Fruit fly (Drosophila melanogaster) whole organism, embryonic: ENCODE results near the gene hry.

Source experiments
- Ada2b ChIP-seq: fragments of 200-800 bp; sonication (Bioruptor generic); IDR thresholded peaks from 2 replicates; pipeline ENCODE4 v1.3.6; 2022; ENCODE audit warnings: missing biosample characterization, missing genetic modification characterization
- Aef1 ChIP-seq: fragments of 200-800 bp; sonication (Bioruptor generic); IDR thresholded peaks from 3 replicates; pipeline ENCODE4 v1.3.6; 2022; ENCODE audit warnings: missing biosample characterization, missing genetic modification characterization
- Atf6 ChIP-seq: fragments of 200-800 bp; sonication (Bioruptor generic); IDR thresholded peaks from 2 replicates; pipeline ENCODE4 v1.3.6; 2022; ENCODE audit warnings: missing biosample characterization, missing genetic modification characterization
- B-H1 ChIP-seq: fragments of 200-800 bp; sonication (Bioruptor generic); IDR thresholded peaks from 3 replicates; pipeline ENCODE4 v1.3.6; 2022; ENCODE audit warnings: missing biosample characterization, missing genetic modification characterization
- C15 ChIP-seq: fragments of 200-800 bp; sonication (Bioruptor generic); IDR thresholded peaks from 3 replicates; pipeline ENCODE4 v1.3.6; 2022; ENCODE audit warnings: missing biosample characterization, missing genetic modification characterization
- CG1024 ChIP-seq: fragments of 200-800 bp; sonication (Bioruptor generic); IDR thresholded peaks from 2 replicates; pipeline ENCODE4 v1.3.6; 2022; ENCODE audit warnings: missing biosample characterization, missing genetic modification characterization
- CG10321 ChIP-seq: fragments of 200-800 bp; sonication (Bioruptor generic); IDR thresholded peaks from 2 replicates; pipeline ENCODE4 v1.3.6; 2022; ENCODE audit warnings: missing biosample characterization, missing genetic modification characterization
- CG13424 ChIP-seq: fragments of 200-800 bp; sonication (Bioruptor generic); optimal IDR thresholded peaks from 2 replicates; lab custom pipeline; 2019; ENCODE audit warnings: missing biosample characterization, mild to moderate bottlenecking, missing genetic modification characterization, moderate library complexity
- CG15073 ChIP-seq: fragments of 200-800 bp; sonication (Bioruptor generic); optimal IDR thresholded peaks from 2 replicates; lab custom pipeline; 2016; ENCODE audit warnings: missing biosample characterization, missing genetic modification characterization
- CG17912 ChIP-seq: fragments of 200-800 bp; sonication (Bioruptor generic); optimal IDR thresholded peaks from 2 replicates; lab custom pipeline; 2018; ENCODE audit warnings: missing biosample characterization, mild to moderate bottlenecking, missing genetic modification characterization
- CG18619 ChIP-seq: fragments of 200-800 bp; sonication (Bioruptor generic); optimal IDR thresholded peaks from 3 replicates; lab custom pipeline; 2017; ENCODE audit warnings: missing biosample characterization, mild to moderate bottlenecking, missing genetic modification characterization
- CG31365 ChIP-seq: fragments of 200-800 bp; sonication (Bioruptor generic); optimal IDR thresholded peaks from 2 replicates; lab custom pipeline; 2018; ENCODE audit warnings: missing biosample characterization, mild to moderate bottlenecking, missing genetic modification characterization
- CG3163 ChIP-seq: fragments of 200-800 bp; sonication (Bioruptor generic); optimal IDR thresholded peaks from 3 replicates; lab custom pipeline; 2016; ENCODE audit warnings: missing biosample characterization, missing genetic modification characterization
- CG3281 ChIP-seq: fragments of 200-800 bp; sonication (Bioruptor generic); optimal IDR thresholded peaks from 3 replicates; lab custom pipeline; 2017; ENCODE audit warnings: missing biosample characterization, mild to moderate bottlenecking, missing genetic modification characterization
- CG42726 ChIP-seq: fragments of 200-800 bp; sonication (Bioruptor generic); IDR thresholded peaks from 2 replicates; pipeline ENCODE4 v1.3.6; 2022; ENCODE audit warnings: missing biosample characterization, missing genetic modification characterization; ENCODE audit not compliant: partially characterized antibody
- CG43689 ChIP-seq: fragments of 200-800 bp; sonication (Bioruptor generic); IDR thresholded peaks from 2 replicates; pipeline ENCODE4 v1.3.6; 2022; ENCODE audit warnings: missing biosample characterization, missing genetic modification characterization
- CG6272 ChIP-seq: fragments of 200-800 bp; sonication (Bioruptor generic); IDR thresholded peaks from 2 replicates; pipeline ENCODE4 v1.3.6; 2022; ENCODE audit warnings: missing biosample characterization, missing genetic modification characterization
- CG7786 ChIP-seq: fragments of 200-800 bp; sonication (Bioruptor generic); optimal IDR thresholded peaks from 2 replicates; lab custom pipeline; 2016; ENCODE audit warnings: missing biosample characterization, missing genetic modification characterization
- CG8089 ChIP-seq: fragments of 200-800 bp; sonication (Bioruptor generic); optimal IDR thresholded peaks from 3 replicates; lab custom pipeline; 2016; ENCODE audit warnings: missing biosample characterization, missing genetic modification characterization
- CG9609 ChIP-seq: fragments of 200-800 bp; sonication (Bioruptor generic); optimal IDR thresholded peaks from 3 replicates; lab custom pipeline; 2016; ENCODE audit warnings: missing biosample characterization, missing genetic modification characterization
- CrebB ChIP-seq: fragments of 200-800 bp; sonication (Bioruptor generic); optimal IDR thresholded peaks from 3 replicates; lab custom pipeline; 2018; ENCODE audit warnings: missing biosample characterization, mild to moderate bottlenecking, missing genetic modification characterization
- D ChIP-seq, 2 experiments: fragments of 200-800 bp in 1 of 2; fragments of >200 bp in 1 of 2; sonication (Bioruptor generic) in 1 of 2; optimal IDR thresholded peaks; 2 replicates in 1 of 2; 3 replicates in 1 of 2; lab custom pipeline; 2017; ENCODE audit warnings: mild to moderate bottlenecking in 1 of 2, missing biosample characterization in 1 of 2, missing genetic modification characterization in 1 of 2, missing genetic modification reagents in 1 of 2
- Dek ChIP-seq: fragments of 200-800 bp; sonication (Bioruptor generic); optimal IDR thresholded peaks from 3 replicates; lab custom pipeline; 2019; ENCODE audit warnings: missing biosample characterization, mild to moderate bottlenecking, missing genetic modification characterization, moderate library complexity
- Dfd ChIP-seq, 2 experiments: fragments of >200 bp; optimal IDR thresholded peaks; 2 replicates each; lab custom pipeline; 2017; ENCODE audit warnings: missing biosample characterization in 2 of 2, missing genetic modification characterization in 2 of 2
- Hr78 ChIP-seq, 2 experiments: fragments of 200-800 bp in 1 of 2; fragments of >200 bp in 1 of 2; sonication (Bioruptor generic) in 1 of 2; optimal IDR thresholded peaks; 2 replicates each; lab custom pipeline; 2017 to 2019; ENCODE audit warnings: missing biosample characterization in 2 of 2, missing genetic modification characterization in 2 of 2, mild to moderate bottlenecking in 1 of 2, moderate library complexity in 1 of 2
- Lhr ChIP-seq: fragments of 200-800 bp; sonication (Bioruptor generic); optimal IDR thresholded peaks from 3 replicates; lab custom pipeline; 2017; ENCODE audit warnings: mild to moderate bottlenecking, missing biosample characterization, missing genetic modification reagents, missing genetic modification characterization
- Mes4 ChIP-seq: fragments of 200-800 bp; sonication (Bioruptor generic); optimal IDR thresholded peaks from 2 replicates; lab custom pipeline; 2016; ENCODE audit warnings: missing biosample characterization, missing genetic modification characterization
- Opbp ChIP-seq: fragments of 200-800 bp; sonication (Bioruptor generic); IDR thresholded peaks from 3 replicates; pipeline ENCODE4 v1.3.6; 2022; ENCODE audit warnings: missing biosample characterization, missing genetic modification characterization; ENCODE audit not compliant: partially characterized antibody
- Pdp1 ChIP-seq, 2 experiments: fragments of 200-800 bp; sonication (Bioruptor generic); optimal IDR thresholded peaks; 3 replicates each; lab custom pipeline; 2016; ENCODE audit warnings: missing biosample characterization in 2 of 2, missing genetic modification characterization in 2 of 2, mild to moderate bottlenecking in 1 of 2, moderate library complexity in 1 of 2
- Six4 ChIP-seq: fragments of 200-800 bp; sonication (Bioruptor generic); optimal IDR thresholded peaks from 2 replicates; lab custom pipeline; 2016; ENCODE audit warnings: missing biosample characterization, missing genetic modification characterization
- az2 ChIP-seq: fragments of 200-800 bp; sonication (Bioruptor generic); optimal IDR thresholded peaks from 3 replicates; lab custom pipeline; 2016; ENCODE audit warnings: missing biosample characterization, missing genetic modification characterization
- chn ChIP-seq: fragments of 200-800 bp; sonication (Bioruptor generic); optimal IDR thresholded peaks from 2 replicates; lab custom pipeline; 2016; ENCODE audit warnings: missing biosample characterization, missing genetic modification characterization
- crp ChIP-seq, 2 experiments: fragments of 200-800 bp; sonication (Bioruptor generic); optimal IDR thresholded peaks; 2 replicates in 1 of 2; 3 replicates in 1 of 2; lab custom pipeline; 2017; ENCODE audit warnings: missing biosample characterization in 2 of 2, missing genetic modification characterization in 2 of 2, mild to moderate bottlenecking in 1 of 2, moderate library complexity in 1 of 2
- dmrt99B ChIP-seq: fragments of 200-800 bp; sonication (Bioruptor generic); optimal IDR thresholded peaks from 2 replicates; lab custom pipeline; 2018; ENCODE audit warnings: missing biosample characterization, mild to moderate bottlenecking, missing genetic modification characterization, moderate library complexity
- esg ChIP-seq: fragments of 200-800 bp; sonication (Bioruptor generic); conservative IDR thresholded peaks from 2 replicates; pipeline ENCODE4 v1.3.6; 2022; ENCODE audit warnings: missing biosample characterization, missing genetic modification characterization
- h ChIP-seq: fragments of >200 bp; optimal IDR thresholded peaks from 2 replicates; lab custom pipeline; 2017
- onecut ChIP-seq: fragments of 200-800 bp; sonication (Bioruptor generic); IDR thresholded peaks from 2 replicates; pipeline ENCODE4 v1.3.6; 2022; ENCODE audit warnings: missing biosample characterization, missing genetic modification characterization
- org-1 ChIP-seq: fragments of 200-800 bp; sonication (Bioruptor generic); optimal IDR thresholded peaks from 2 replicates; lab custom pipeline; 2017; ENCODE audit warnings: missing biosample characterization, missing genetic modification characterization
- repo ChIP-seq: fragments of 200-800 bp; sonication (Bioruptor generic); optimal IDR thresholded peaks from 2 replicates; lab custom pipeline; 2016; ENCODE audit warnings: missing biosample characterization, missing genetic modification characterization
- rib ChIP-seq: fragments of 200-800 bp; sonication (Bioruptor generic); IDR thresholded peaks from 2 replicates; pipeline ENCODE4 v1.3.6; 2022; ENCODE audit warnings: missing biosample characterization, missing genetic modification characterization
- run ChIP-seq: fragments of 200-800 bp; sonication (Bioruptor generic); optimal IDR thresholded peaks from 3 replicates; lab custom pipeline; 2018; ENCODE audit warnings: missing biosample characterization, mild to moderate bottlenecking, missing genetic modification characterization
- seq ChIP-seq: fragments of 200-800 bp; sonication (Bioruptor generic); IDR thresholded peaks from 2 replicates; pipeline ENCODE4 v1.3.6; 2022; ENCODE audit warnings: missing biosample characterization, missing genetic modification characterization
- sisA ChIP-seq: fragments of 200-800 bp; sonication (Bioruptor generic); IDR thresholded peaks from 2 replicates; pipeline ENCODE4 v1.3.6; 2022; ENCODE audit warnings: missing biosample characterization, missing genetic modification characterization
- sna ChIP-seq: fragments of 200-800 bp; sonication (Bioruptor generic); IDR thresholded peaks from 2 replicates; pipeline ENCODE4 v1.3.6; 2022; ENCODE audit warnings: missing biosample characterization, missing genetic modification characterization; ENCODE audit not compliant: partially characterized antibody
- tgo ChIP-seq: fragments of 200-800 bp; sonication (Bioruptor generic); IDR thresholded peaks from 3 replicates; pipeline ENCODE4 v1.3.6; 2022; ENCODE audit warnings: missing biosample characterization, missing genetic modification characterization
- tup ChIP-seq: fragments of 200-800 bp; sonication (Bioruptor generic); optimal IDR thresholded peaks from 2 replicates; lab custom pipeline; 2016; ENCODE audit warnings: missing biosample characterization, mild to moderate bottlenecking, missing genetic modification characterization, moderate library complexity
- tx ChIP-seq: fragments of 200-800 bp; sonication (Bioruptor generic); optimal IDR thresholded peaks from 2 replicates; lab custom pipeline; 2016; ENCODE audit warnings: missing biosample characterization, missing genetic modification characterization
- vfl ChIP-seq: fragments of 200-800 bp; sonication (Bioruptor generic); optimal IDR thresholded peaks from 2 replicates; lab custom pipeline; 2016; ENCODE audit warnings: missing biosample characterization, missing genetic modification characterization
- zen ChIP-seq: fragments of 200-800 bp; sonication (Bioruptor generic); optimal IDR thresholded peaks from 3 replicates; lab custom pipeline; 2018; ENCODE audit warnings: missing biosample characterization, mild to moderate bottlenecking, missing genetic modification characterization, moderate library complexity
- zf30C ChIP-seq: fragments of 200-800 bp; sonication (Bioruptor generic); optimal IDR thresholded peaks from 3 replicates; lab custom pipeline; 2018; ENCODE audit warnings: missing biosample characterization, mild to moderate bottlenecking, missing genetic modification characterization

hry gene

DNA sequence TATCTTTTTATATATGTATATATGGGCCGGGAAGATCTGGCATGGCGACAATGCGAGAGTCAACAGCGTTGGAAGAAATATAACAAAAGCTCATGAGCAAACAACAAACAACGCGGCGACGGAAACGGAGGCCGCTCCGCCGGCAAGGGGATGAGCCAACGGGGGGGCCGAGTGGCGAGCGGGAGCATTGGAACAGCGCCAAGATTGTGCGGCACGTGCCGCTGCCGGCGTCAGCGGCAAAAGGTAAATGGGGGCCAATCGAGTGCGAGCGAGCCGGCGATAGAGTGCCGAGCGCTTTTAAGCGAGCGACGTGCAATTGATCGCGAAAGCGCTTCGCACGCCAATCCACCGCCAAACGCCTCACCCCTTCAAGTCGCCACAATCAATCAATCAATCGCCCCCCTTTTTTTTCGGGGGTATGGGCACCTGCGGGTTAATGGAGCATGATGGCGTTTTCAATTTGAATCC lies 21.0 kb downstream of the hry start (continued):
- TF ChIP-seq CG13424 (tag; lab: Kevin White, UChicago) (peak; percentile 49), CG1024 (GFP tag; lab: Robert Waterston, UW) (0 out of 2 replicates have a peak, but pooled peaks have one; percentile 38), CG3163 (GFP tag; lab: Kevin White, UChicago) (no peak), D (optimal IDR thresholded peaks at IDR 0.05; lab: Kevin White, UChicago) (no peak), D (GFP tag; optimal IDR thresholded peaks at IDR 0.05; lab: Kevin White, UChicago) (peak; percentile 59), CG15073 (GFP tag; lab: Kevin White, UChicago) (no peak), chn (no peak), crp (GFP tag; optimal IDR thresholded peaks at IDR 0.05; lab: Kevin White, UChicago) (no peak), tgo (GFP tag; lab: Robert Waterston, UW) (peak; percentile 39; the same call in 2 of the 3 replicates), Dek (tag; lab: Kevin White, UChicago) (peak; percentile 44), Lhr (GFP tag; lab: Kevin White, UChicago) (peak; percentile 36), CG9609 (GFP tag; lab: Kevin White, UChicago) (peak; percentile 43), az2 (GFP tag; lab: Kevin White, UChicago) (peak; percentile 21), CG8089 (peak; percentile 63), Pdp1 (GFP tag; optimal IDR thresholded peaks at IDR 0.05; lab: Kevin White, UChicago) (peak in 1 of 2 experiments; percentile 38), zen (no peak), Ada2b (GFP tag; lab: Robert Waterston, UW) (0 out of 2 replicates have a peak, but pooled peaks have one; percentile 20), CG42726 (GFP tag; lab: Robert Waterston, UW) (0 out of 2 replicates have a peak, but pooled peaks have one; percentile 43), Hr78 (GFP tag; optimal IDR thresholded peaks at IDR 0.05; lab: Kevin White, UChicago) (peak in 1 of 2 experiments; percentile 82), CG10321 (GFP tag; lab: Robert Waterston, UW) (peak; percentile 73), CG43689 (no peak), tup (GFP tag; lab: Kevin White, UChicago) (peak; percentile 27), CG7786 (GFP tag; lab: Kevin White, UChicago) (no peak), CG31365 (peak; percentile 22), Six4 (GFP tag; lab: Kevin White, UChicago) (peak; percentile 20), h (no peak), C15 (no peak), Dfd (GFP tag; optimal IDR thresholded peaks at IDR 0.05; lab: Kevin White, UChicago) (no peak), org-1 (GFP tag; lab: Kevin White, UChicago) (peak; percentile 52), tx (GFP tag; lab: Kevin White, UChicago) (no peak), CG18619 (GFP tag; lab: Kevin White, UChicago) (peak; percentile 72), seq (GFP tag; lab: Robert Waterston, UW) (peak; percentile 69; the same call in 1 of the 2 replicates), repo (GFP tag; lab: Kevin White, UChicago) (peak; percentile 36), run (tag; lab: Kevin White, UChicago) (peak; percentile 20), onecut (GFP tag; lab: Robert Waterston, UW) (peak; percentile 68), Atf6 (GFP tag; lab: Robert Waterston, UW) (peak; percentile 67), rib (GFP tag; lab: Robert Waterston, UW) (peak; percentile 82), CG3281 (GFP tag; lab: Kevin White, UChicago) (peak; percentile 70), Opbp (0 out of 3 replicates have a peak, but pooled peaks have one; percentile 37), esg (no peak), CG6272 (GFP tag; lab: Robert Waterston, UW) (0 out of 2 replicates have a peak, but pooled peaks have one; percentile 21), B-H1 (GFP tag; lab: Robert Waterston, UW) (no peak; the same call in 2 of the 3 replicates), dmrt99B (tag; lab: Kevin White, UChicago) (peak; percentile 62), Mes4 (GFP tag; lab: Kevin White, UChicago) (peak; percentile 28), CG17912 (GFP tag; lab: Kevin White, UChicago) (peak; percentile 75), zf30C (GFP tag; lab: Kevin White, UChicago) (no peak), Aef1 (GFP tag; lab: Robert Waterston, UW) (no peak), CrebB (tag; lab: Kevin White, UChicago) (peak; percentile 55), sna (GFP tag; lab: Robert Waterston, UW) (no peak), vfl (GFP tag; lab: Kevin White, UChicago) (no peak), sisA (GFP tag; lab: Robert Waterston, UW) (no peak)
